Worm (Caenorhabditis elegans) whole organism, young adult: ENCODE measurements around the gene F10G2.10.

ENCODE experiments used
- F37B4.10 ChIP-seq: fragments of 200-800 bp; sonication (Bioruptor generic); IDR thresholded peaks from 2 replicates; pipeline ENCODE4 v1.3.6; 2022; ENCODE audit warnings: missing genetic modification characterization, missing compliant biosample characterization
- Y53G8AR.9 ChIP-seq: fragments of 200-800 bp; sonication (Bioruptor generic); conservative IDR thresholded peaks from 2 replicates; pipeline ENCODE4 v1.3.6; 2022; ENCODE audit warnings: missing genetic modification reagents, missing genetic modification characterization, missing compliant biosample characterization
- aptf-3 ChIP-seq: fragments of 200-800 bp; sonication (Bioruptor generic); IDR thresholded peaks from 2 replicates; pipeline ENCODE4 v1.3.6; 2022; ENCODE audit warnings: missing genetic modification characterization, missing compliant biosample characterization
- ets-4 ChIP-seq: fragments of 200-800 bp; sonication (Bioruptor generic); optimal IDR thresholded peaks from 2 replicates; lab custom pipeline; 2018; ENCODE audit warnings: mild to moderate bottlenecking, missing genetic modification characterization, missing compliant biosample characterization
- ztf-26 ChIP-seq: sonication (generic microtip); optimal IDR thresholded peaks from 2 replicates; lab custom pipeline; 2017; ENCODE audit warnings: missing genetic modification characterization, missing compliant biosample characterization

Gene F10G2.10

DNA sequence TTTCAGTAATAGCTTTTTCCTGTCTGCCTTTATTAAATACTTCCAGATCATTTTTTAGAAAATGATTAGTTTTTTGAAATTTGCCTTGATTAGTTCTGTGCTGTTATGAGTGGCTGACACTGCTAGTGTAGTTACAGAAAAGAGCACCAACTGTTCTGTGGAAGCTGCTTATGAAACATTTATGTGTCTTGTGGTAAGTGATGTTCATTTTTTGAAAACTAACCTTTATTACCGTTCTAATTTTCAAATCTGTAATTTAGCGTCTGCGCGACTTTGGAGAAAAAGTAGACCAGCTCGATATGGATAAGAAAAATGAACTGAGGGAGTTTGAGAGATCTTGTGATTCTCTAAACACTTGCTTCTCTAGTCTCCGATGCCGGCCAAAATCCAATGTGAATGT is 47.6 kb downstream of the F10G2.10 start, which contains the start of gene srj-14:
srj-14 (plus strand) TSS at position 131 of the 400 bp plus-strand sequence.
- TF ChIP-seq Y53G8AR.9 (GFP tag; lab: Robert Waterston, UW) (no peak), ets-4 (no peak), F37B4.10 (GFP tag; lab: Robert Waterston, UW) (no peak), ztf-26 (tag; lab: Kevin White, UChicago) (no peak), aptf-3 (no peak)
